Worm (Caenorhabditis elegans) whole organism, L3 larva: ENCODE measurements around the gene EEED8.12.

Source experiments
- R02D3.7 ChIP-seq: fragments of 150-350 bp; optimal IDR thresholded peaks from 2 replicates; lab custom pipeline; 2014; ENCODE audit warnings: missing biosample characterization, missing genetic modification characterization
- ZK546.5 ChIP-seq: sonication (generic microtip); optimal IDR thresholded peaks from 2 replicates; lab custom pipeline; 2017; ENCODE audit warnings: missing biosample characterization, missing genetic modification characterization
- aly-2 ChIP-seq: fragments of 150-350 bp; optimal IDR thresholded peaks from 2 replicates; lab custom pipeline; 2014; ENCODE audit warnings: missing biosample characterization, missing genetic modification characterization
- ama-1 ChIP-seq: fragments of 150-350 bp; optimal IDR thresholded peaks from 2 replicates; lab custom pipeline; 2018
- ceh-16 ChIP-seq: sonication (generic microtip); optimal IDR thresholded peaks from 2 replicates; lab custom pipeline; 2017; ENCODE audit warnings: missing biosample characterization, missing genetic modification characterization
- ceh-28 ChIP-seq: fragments of 150-350 bp; optimal IDR thresholded peaks from 2 replicates; lab custom pipeline; 2014; ENCODE audit warnings: missing biosample characterization, missing genetic modification reagents, missing genetic modification characterization
- ceh-82 ChIP-seq: fragments of 150-350 bp; optimal IDR thresholded peaks from 2 replicates; lab custom pipeline; 2014; ENCODE audit warnings: missing biosample characterization, missing genetic modification characterization
- ceh-9 ChIP-seq: sonication (generic microtip); optimal IDR thresholded peaks from 2 replicates; lab custom pipeline; 2018; ENCODE audit warnings: missing biosample characterization, missing genetic modification characterization
- daf-12 ChIP-seq: fragments of 150-350 bp; optimal IDR thresholded peaks from 2 replicates; lab custom pipeline; 2014; ENCODE audit warnings: missing biosample characterization, missing genetic modification reagents, missing genetic modification characterization
- egl-27 ChIP-seq: sonication (generic microtip); optimal IDR thresholded peaks from 4 replicates; lab custom pipeline; 2017; ENCODE audit warnings: missing biosample characterization, missing genetic modification reagents, missing genetic modification characterization
- egl-5 ChIP-seq: fragments of 150-350 bp; optimal IDR thresholded peaks from 2 replicates; lab custom pipeline; 2017; ENCODE audit warnings: missing biosample characterization, missing genetic modification reagents, missing genetic modification characterization, inconsistent platforms
- elt-1 ChIP-seq: fragments of 150-350 bp; optimal IDR thresholded peaks from 2 replicates; lab custom pipeline; 2014; ENCODE audit warnings: missing biosample characterization, missing genetic modification characterization
- elt-2 ChIP-seq: sonication (generic microtip); optimal IDR thresholded peaks from 2 replicates; lab custom pipeline; 2016; ENCODE audit warnings: missing genetic modification reagents, mild to moderate bottlenecking, missing genetic modification characterization, missing compliant biosample characterization
- elt-3 ChIP-seq, 3 experiments: fragments of 150-350 bp in 1 of 3; sonication (generic microtip) in 2 of 3; optimal IDR thresholded peaks; 2 replicates in 2 of 3; 4 replicates in 1 of 3; lab custom pipeline; 2014 to 2017; ENCODE audit warnings: missing biosample characterization in 3 of 3, missing genetic modification characterization in 3 of 3
- eor-1 ChIP-seq, 2 experiments: fragments of 150-350 bp; optimal IDR thresholded peaks; 2 replicates each; lab custom pipeline; 2014 to 2018; ENCODE audit warnings: missing biosample characterization in 2 of 2, missing genetic modification characterization in 2 of 2
- fkh-10 ChIP-seq: sonication (generic microtip); optimal IDR thresholded peaks from 2 replicates; lab custom pipeline; 2017; ENCODE audit warnings: missing biosample characterization, missing genetic modification reagents, missing genetic modification characterization
- fkh-2 ChIP-seq: fragments of 150-350 bp; optimal IDR thresholded peaks from 2 replicates; lab custom pipeline; 2014; ENCODE audit warnings: missing biosample characterization, missing genetic modification reagents, missing genetic modification characterization
- fos-1 ChIP-seq: fragments of 150-350 bp; optimal IDR thresholded peaks from 2 replicates; lab custom pipeline; 2014; ENCODE audit warnings: missing biosample characterization, missing genetic modification characterization
- hmg-11 ChIP-seq: sonication (generic microtip); optimal IDR thresholded peaks from 2 replicates; lab custom pipeline; 2016; ENCODE audit warnings: missing genetic modification characterization, missing compliant biosample characterization
- jun-1 ChIP-seq: fragments of 150-350 bp; optimal IDR thresholded peaks from 2 replicates; lab custom pipeline; 2014; ENCODE audit warnings: missing biosample characterization, missing genetic modification reagents, missing genetic modification characterization
- lin-15B ChIP-seq: fragments of 150-350 bp; optimal IDR thresholded peaks from 2 replicates; lab custom pipeline; 2014; ENCODE audit warnings: missing biosample characterization, missing genetic modification characterization
- lin-39 ChIP-seq: fragments of 150-350 bp; optimal IDR thresholded peaks from 2 replicates; lab custom pipeline; 2018; ENCODE audit warnings: missing biosample characterization, missing genetic modification reagents, missing genetic modification characterization
- mdl-1 ChIP-seq: fragments of 150-350 bp; optimal IDR thresholded peaks from 2 replicates; lab custom pipeline; 2014; ENCODE audit warnings: missing biosample characterization, missing genetic modification characterization
- mml-1 ChIP-seq: fragments of 150-350 bp; sonication (generic microtip); optimal IDR thresholded peaks from 3 replicates; lab custom pipeline; 2014; ENCODE audit warnings: missing biosample characterization, missing genetic modification characterization
- nhr-11 ChIP-seq: fragments of 150-350 bp; optimal IDR thresholded peaks from 2 replicates; lab custom pipeline; 2014; ENCODE audit warnings: missing biosample characterization, missing genetic modification characterization
- nhr-12 ChIP-seq: fragments of 150-350 bp; optimal IDR thresholded peaks from 2 replicates; lab custom pipeline; 2014; ENCODE audit warnings: missing biosample characterization, missing genetic modification characterization
- nhr-23 ChIP-seq: fragments of 150-350 bp; optimal IDR thresholded peaks from 2 replicates; lab custom pipeline; 2014; ENCODE audit warnings: missing biosample characterization, missing genetic modification reagents, missing genetic modification characterization
- nhr-237 ChIP-seq: fragments of 150-350 bp; optimal IDR thresholded peaks from 2 replicates; lab custom pipeline; 2014; ENCODE audit warnings: missing biosample characterization, missing genetic modification characterization
- nhr-28 ChIP-seq: fragments of 150-350 bp; optimal IDR thresholded peaks from 2 replicates; lab custom pipeline; 2014; ENCODE audit warnings: missing biosample characterization, missing genetic modification characterization
- nhr-43 ChIP-seq: sonication (generic microtip); optimal IDR thresholded peaks from 2 replicates; lab custom pipeline; 2016; ENCODE audit warnings: mild to moderate bottlenecking, missing genetic modification characterization, missing compliant biosample characterization; ENCODE audit not compliant: poor library complexity, severe bottlenecking
- nhr-67 ChIP-seq: fragments of 150-350 bp; optimal IDR thresholded peaks from 2 replicates; lab custom pipeline; 2014; ENCODE audit warnings: missing biosample characterization, missing genetic modification characterization
- nhr-76 ChIP-seq: fragments of 150-350 bp; sonication (generic microtip); optimal IDR thresholded peaks from 5 replicates; lab custom pipeline; 2014; ENCODE audit warnings: missing biosample characterization, missing genetic modification characterization
- nhr-77 ChIP-seq: fragments of 150-350 bp; optimal IDR thresholded peaks from 2 replicates; lab custom pipeline; 2014; ENCODE audit warnings: missing biosample characterization, missing genetic modification characterization
- pha-4 ChIP-seq: fragments of 150-350 bp; optimal IDR thresholded peaks from 2 replicates; lab custom pipeline; 2014; ENCODE audit warnings: missing biosample characterization, missing genetic modification reagents, missing genetic modification characterization
- pqm-1 ChIP-seq: fragments of 150-350 bp; optimal IDR thresholded peaks from 2 replicates; lab custom pipeline; 2017; ENCODE audit warnings: missing biosample characterization, missing genetic modification characterization, inconsistent platforms
- sea-2 ChIP-seq: fragments of 150-350 bp; sonication (generic microtip); optimal IDR thresholded peaks from 4 replicates; lab custom pipeline; 2014; ENCODE audit warnings: missing biosample characterization, missing genetic modification reagents, missing genetic modification characterization
- skn-1 ChIP-seq: fragments of 150-350 bp; optimal IDR thresholded peaks from 2 replicates; lab custom pipeline; 2014; ENCODE audit warnings: missing biosample characterization, missing genetic modification characterization
- snpc-4 ChIP-seq: fragments of 150-350 bp; optimal IDR thresholded peaks from 2 replicates; lab custom pipeline; 2014; ENCODE audit warnings: missing biosample characterization, missing genetic modification characterization
- tbx-2 ChIP-seq: sonication (generic microtip); optimal IDR thresholded peaks from 2 replicates; lab custom pipeline; 2016; ENCODE audit warnings: mild to moderate bottlenecking, missing genetic modification characterization, missing compliant biosample characterization
- unc-39 ChIP-seq: sonication (generic microtip); optimal IDR thresholded peaks from 4 replicates; lab custom pipeline; 2017; ENCODE audit warnings: missing biosample characterization, missing genetic modification characterization
- unc-62 ChIP-seq: fragments of 150-350 bp; sonication (generic microtip); optimal IDR thresholded peaks from 4 replicates; lab custom pipeline; 2014; ENCODE audit warnings: missing biosample characterization, missing genetic modification reagents, missing genetic modification characterization
- zag-1 ChIP-seq: fragments of 150-350 bp; optimal IDR thresholded peaks from 2 replicates; lab custom pipeline; 2014; ENCODE audit warnings: missing biosample characterization, missing genetic modification characterization
- ztf-11 ChIP-seq: fragments of 150-350 bp; optimal IDR thresholded peaks from 2 replicates; lab custom pipeline; 2014; ENCODE audit warnings: missing biosample characterization, missing genetic modification characterization
- ztf-4 ChIP-seq: fragments of 150-350 bp; optimal IDR thresholded peaks from 2 replicates; lab custom pipeline; 2014; ENCODE audit warnings: missing biosample characterization, missing genetic modification characterization

Gene EEED8.12

DNA sequence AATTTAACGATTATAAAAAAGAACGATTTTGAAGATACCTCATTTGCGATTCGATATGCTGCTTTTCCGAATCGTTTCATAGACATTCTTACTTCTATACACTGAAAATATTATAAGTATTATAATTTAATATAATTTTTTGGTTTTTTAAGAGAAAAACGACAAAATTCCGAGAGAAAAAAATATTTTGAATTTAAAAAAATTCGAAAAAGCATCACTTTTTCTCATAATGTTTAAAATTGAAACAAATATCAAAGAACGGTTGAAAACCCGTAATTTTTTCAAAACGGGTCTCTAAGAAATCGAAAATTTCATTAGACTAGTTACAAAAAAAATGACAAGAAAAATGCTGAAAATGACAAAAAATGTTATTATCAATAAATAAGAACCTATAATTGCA is 13.2 kb downstream of the EEED8.12 start, which contains the start of gene pink-1:
Gene pink-1 (minus strand): TSS at position 101 of the 400 bp plus-strand sequence.
- TF ChIP-seq fos-1 (no peak), lin-39 (no peak), nhr-11 (tag; lab: Kevin White, UChicago) (no peak), pha-4 (no peak), ceh-16 (tag; lab: Kevin White, UChicago) (no peak), nhr-76 (tag; lab: Kevin White, UChicago) (no peak), nhr-77 (tag; lab: Kevin White, UChicago) (no peak)
- TF ChIP-seq, all 47 proteins: peak for 0

DNA sequence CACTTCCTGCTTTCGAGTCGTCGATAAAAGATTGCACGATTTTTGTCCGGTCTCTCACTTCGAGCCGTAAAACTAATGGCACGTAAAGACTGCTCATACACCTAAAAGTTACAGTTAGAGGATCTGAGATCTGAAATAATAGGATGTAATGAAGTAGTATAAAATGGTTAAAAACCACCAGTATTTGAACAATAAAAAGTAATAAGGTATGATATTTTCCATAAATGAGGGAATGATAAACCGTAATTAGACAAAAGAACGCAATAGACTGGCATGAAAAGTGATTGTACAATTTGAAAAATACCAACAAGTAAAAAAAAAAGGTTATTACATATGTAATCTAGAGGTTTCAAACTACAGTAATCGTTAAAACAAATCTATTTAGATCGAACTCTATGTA is 15.7 kb downstream of the EEED8.12 start, which contains the start of gene brap-2:
Gene brap-2 (minus strand): TSS at position 101 of the 400 bp plus-strand sequence.
- TF ChIP-seq mml-1 (no peak), fkh-10 (GFP tag; lab: Kevin White, UChicago) (no peak), R02D3.7 (no peak), ztf-11 (tag; lab: Kevin White, UChicago) (no peak), ztf-4 (tag; lab: Kevin White, UChicago) (no peak), snpc-4 (no peak), aly-2 (no peak), pha-4 (no peak)

DNA sequence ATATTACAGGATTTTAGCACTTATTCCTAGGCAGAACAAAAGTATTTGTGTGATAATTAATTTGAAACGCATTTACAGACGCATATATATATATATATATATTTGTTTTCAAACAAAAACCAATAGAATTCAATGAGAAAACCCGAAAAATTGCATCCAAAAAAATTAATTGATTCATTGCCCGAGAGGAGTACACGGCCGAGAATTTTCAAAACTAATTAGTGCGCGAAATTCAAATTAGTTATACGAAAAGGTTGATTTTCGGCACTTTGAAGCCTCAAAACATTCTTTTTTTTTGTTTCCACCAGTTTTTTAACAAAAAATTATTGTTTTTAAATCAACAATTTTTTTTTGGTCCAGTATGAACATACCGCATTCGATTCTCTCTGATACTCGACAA is 17.4 kb downstream of the EEED8.12 start:
- TF ChIP-seq snpc-4 = no peak
- no peak for TF ChIP-seq daf-12 (tag; lab: Kevin White, UChicago)
- no peak for TF ChIP-seq pqm-1 (tag; lab: Kevin White, UChicago)
- TF ChIP-seq ztf-11 (tag; lab: Kevin White, UChicago) = no peak
- TF ChIP-seq nhr-237 = no peak
- TF ChIP-seq tbx-2 (tag; lab: Kevin White, UChicago) = no peak
- TF ChIP-seq jun-1 = no peak
- TF ChIP-seq nhr-12 (tag; lab: Kevin White, UChicago) = no peak
- no peak for TF ChIP-seq ama-1 (lab: Kevin White, UChicago)
- TF ChIP-seq unc-62 (GFP tag; lab: Kevin White, UChicago) = no peak
- TF ChIP-seq nhr-23 = no peak
- no peak for TF ChIP-seq egl-5 (tag; lab: Kevin White, UChicago)
- no peak for TF ChIP-seq mml-1
- no peak for TF ChIP-seq nhr-43 (tag; lab: Kevin White, UChicago)

DNA sequence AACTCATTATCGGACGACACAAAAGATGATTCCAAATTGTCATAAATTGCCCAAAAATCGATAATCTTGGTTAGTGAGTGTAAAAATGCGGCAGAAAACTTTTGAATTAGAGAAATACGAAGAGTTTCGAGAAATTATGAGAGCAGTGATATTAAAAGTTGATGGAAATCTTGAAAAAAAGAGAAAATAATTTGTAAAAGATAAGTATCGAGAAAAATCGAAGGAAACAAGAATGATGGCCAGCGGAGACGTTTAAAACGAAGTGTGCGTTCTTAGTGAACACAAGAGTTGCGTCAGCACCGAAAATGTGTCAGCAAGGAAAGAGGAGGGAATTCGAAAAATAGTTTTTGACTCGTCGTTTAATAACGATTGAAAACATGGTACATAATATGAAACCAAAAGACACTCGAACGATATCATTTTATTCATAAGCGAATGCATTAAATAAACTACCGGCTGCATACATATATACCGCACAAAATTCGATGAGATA is 18.9 kb downstream of the EEED8.12 start, which contains the start of gene ndx-6:
Gene ndx-6 (minus strand): TSS at position 51 of the 493 bp plus-strand sequence.
- TF ChIP-seq egl-27 (tag; lab: Kevin White, UChicago) (no peak), ceh-9 (tag; lab: Kevin White, UChicago) (no peak), skn-1 (tag; lab: Kevin White, UChicago) (peak; percentile 57), ztf-4 (tag; lab: Kevin White, UChicago) (peak; percentile 58), lin-15B (tag; lab: Kevin White, UChicago) (peak; percentile 75), nhr-67 (tag; lab: Kevin White, UChicago) (no peak), ZK546.5 (tag; lab: Kevin White, UChicago) (no peak), nhr-23 (peak; percentile 92), pha-4 (peak; percentile 90), jun-1 (peak; percentile 71), ceh-28 (tag; lab: Kevin White, UChicago) (peak; percentile 55), pqm-1 (tag; lab: Kevin White, UChicago) (peak; percentile 29), unc-39 (no peak), nhr-43 (tag; lab: Kevin White, UChicago) (peak; percentile 86), tbx-2 (tag; lab: Kevin White, UChicago) (peak; percentile 66), egl-5 (tag; lab: Kevin White, UChicago) (peak; percentile 64), nhr-237 (no peak), nhr-28 (no peak), hmg-11 (peak; percentile 51), fkh-2 (tag; lab: Kevin White, UChicago) (no peak), lin-39 (peak; percentile 79), elt-1 (tag; lab: Kevin White, UChicago) (no peak), fkh-10 (GFP tag; lab: Kevin White, UChicago) (no peak), snpc-4 (peak; percentile 75), elt-2 (tag; lab: Kevin White, UChicago) (peak; percentile 79), mml-1 (no peak), ama-1 (lab: Kevin White, UChicago) (peak; percentile 73), ceh-82 (tag; lab: Kevin White, UChicago) (peak; percentile 11), aly-2 (peak; percentile 5), elt-3 (tag; optimal IDR thresholded peaks at IDR 0.05; lab: Kevin White, UChicago) (no peak), nhr-12 (tag; lab: Kevin White, UChicago) (no peak), ztf-11 (tag; lab: Kevin White, UChicago) (no peak), mdl-1 (tag; lab: Kevin White, UChicago) (no peak), nhr-77 (tag; lab: Kevin White, UChicago) (no peak), R02D3.7 (peak; percentile 61), zag-1 (tag; lab: Kevin White, UChicago) (no peak), sea-2 (GFP tag; lab: Kevin White, UChicago) (no peak), daf-12 (tag; lab: Kevin White, UChicago) (no peak), fos-1 (no peak), ceh-16 (tag; lab: Kevin White, UChicago) (no peak), eor-1 (tag; optimal IDR thresholded peaks at IDR 0.05; lab: Kevin White, UChicago) (no peak), nhr-11 (tag; lab: Kevin White, UChicago) (no peak), unc-62 (GFP tag; lab: Kevin White, UChicago) (no peak), nhr-76 (tag; lab: Kevin White, UChicago) (no peak)
